Fruit fly (Drosophila melanogaster) whole organism, embryonic: ENCODE measurements around the gene Mdh2.

Source experiments
- Bgb ChIP-seq: fragments of 200-800 bp; sonication (Bioruptor generic); IDR thresholded peaks from 2 replicates; pipeline ENCODE4 v1.3.6; 2022; ENCODE audit warnings: missing biosample characterization, missing genetic modification characterization; ENCODE audit not compliant: partially characterized antibody
- CG1024 ChIP-seq: fragments of 200-800 bp; sonication (Bioruptor generic); IDR thresholded peaks from 2 replicates; pipeline ENCODE4 v1.3.6; 2022; ENCODE audit warnings: missing biosample characterization, missing genetic modification characterization
- CG10366 ChIP-seq: fragments of 200-800 bp; sonication (Bioruptor generic); IDR thresholded peaks from 2 replicates; pipeline ENCODE4 v1.3.6; 2022; ENCODE audit warnings: missing biosample characterization, missing genetic modification characterization
- CG10565 ChIP-seq: fragments of 200-800 bp; sonication (Bioruptor generic); optimal IDR thresholded peaks from 3 replicates; lab custom pipeline; 2016; ENCODE audit warnings: missing biosample characterization, mild to moderate bottlenecking, missing genetic modification characterization
- CG13123 ChIP-seq: fragments of 200-800 bp; sonication (Bioruptor generic); optimal IDR thresholded peaks from 2 replicates; lab custom pipeline; 2016; ENCODE audit warnings: missing biosample characterization, missing genetic modification characterization
- CG16863 ChIP-seq: fragments of 200-800 bp; sonication (Bioruptor generic); optimal IDR thresholded peaks from 3 replicates; lab custom pipeline; 2016; ENCODE audit warnings: missing biosample characterization, missing genetic modification characterization
- CG17359 ChIP-seq: fragments of 200-800 bp; sonication (Bioruptor generic); optimal IDR thresholded peaks from 3 replicates; lab custom pipeline; 2018; ENCODE audit warnings: missing biosample characterization, mild to moderate bottlenecking, missing genetic modification characterization, moderate library complexity
- CG17612 ChIP-seq: fragments of 200-800 bp; sonication (Bioruptor generic); IDR thresholded peaks from 2 replicates; pipeline ENCODE4 v1.3.6; 2022; ENCODE audit warnings: missing biosample characterization, missing genetic modification characterization
- CG1792 ChIP-seq: fragments of 200-800 bp; sonication (Bioruptor generic); optimal IDR thresholded peaks from 2 replicates; lab custom pipeline; 2016; ENCODE audit warnings: missing biosample characterization, missing genetic modification characterization
- CG1832 ChIP-seq: fragments of 200-800 bp; sonication (Bioruptor generic); optimal IDR thresholded peaks from 2 replicates; lab custom pipeline; 2017; ENCODE audit warnings: missing biosample characterization, mild to moderate bottlenecking, missing genetic modification characterization, inconsistent platforms
- CG2202 ChIP-seq: fragments of 200-800 bp; sonication (Bioruptor generic); optimal IDR thresholded peaks from 2 replicates; lab custom pipeline; 2018; ENCODE audit warnings: missing biosample characterization, mild to moderate bottlenecking, missing genetic modification characterization
- CG2712 ChIP-seq: fragments of 200-800 bp; optimal IDR thresholded peaks from 3 replicates; lab custom pipeline; 2019; ENCODE audit warnings: missing biosample characterization, mild to moderate bottlenecking, missing genetic modification characterization, moderate library complexity
- CG31365 ChIP-seq: fragments of 200-800 bp; sonication (Bioruptor generic); optimal IDR thresholded peaks from 2 replicates; lab custom pipeline; 2018; ENCODE audit warnings: missing biosample characterization, mild to moderate bottlenecking, missing genetic modification characterization
- CG32532 ChIP-seq: fragments of 200-800 bp; sonication (Bioruptor generic); IDR thresholded peaks from 2 replicates; pipeline ENCODE4 v1.3.6; 2022; ENCODE audit warnings: missing biosample characterization, missing genetic modification characterization
- CG34376 ChIP-seq: fragments of 200-800 bp; sonication (Bioruptor generic); optimal IDR thresholded peaks from 2 replicates; lab custom pipeline; 2018; ENCODE audit warnings: missing biosample characterization, mild to moderate bottlenecking, missing genetic modification characterization
- CG3726 ChIP-seq: fragments of 200-800 bp; sonication (Bioruptor generic); IDR thresholded peaks from 3 replicates; pipeline ENCODE4, ENCODE4 v1.3.6; 2022; ENCODE audit warnings: missing biosample characterization, missing genetic modification characterization
- CG4424 ChIP-seq: fragments of 200-800 bp; sonication (Bioruptor generic); optimal IDR thresholded peaks from 3 replicates; lab custom pipeline; 2016; ENCODE audit warnings: missing biosample characterization, missing genetic modification characterization
- CG7556 ChIP-seq: fragments of 200-800 bp; sonication (Bioruptor generic); optimal IDR thresholded peaks from 2 replicates; lab custom pipeline; 2017; ENCODE audit warnings: missing biosample characterization, mild to moderate bottlenecking, missing genetic modification characterization
- CG8478 ChIP-seq: fragments of >200 bp; optimal IDR thresholded peaks from 2 replicates; lab custom pipeline; 2018
- CG9437 ChIP-seq: fragments of 200-800 bp; sonication (Bioruptor generic); optimal IDR thresholded peaks from 2 replicates; lab custom pipeline; 2018; ENCODE audit warnings: missing biosample characterization, mild to moderate bottlenecking, missing genetic modification characterization
- Camta ChIP-seq: fragments of 200-800 bp; sonication (Bioruptor generic); optimal IDR thresholded peaks from 2 replicates; lab custom pipeline; 2016; ENCODE audit warnings: missing biosample characterization, missing genetic modification characterization
- CrebB ChIP-seq: fragments of 200-800 bp; sonication (Bioruptor generic); optimal IDR thresholded peaks from 3 replicates; lab custom pipeline; 2018; ENCODE audit warnings: missing biosample characterization, mild to moderate bottlenecking, missing genetic modification characterization
- Ets65A ChIP-seq: fragments of 200-800 bp; sonication (Bioruptor generic); peaks from one replicate; lab custom pipeline; 2016; ENCODE audit warnings: missing biosample characterization, missing genetic modification characterization
- Ets97D ChIP-seq: fragments of 200-800 bp; sonication (Bioruptor generic); optimal IDR thresholded peaks from 3 replicates; lab custom pipeline; 2016; ENCODE audit warnings: missing biosample characterization, missing genetic modification characterization
- Fer2 ChIP-seq: fragments of 200-800 bp; sonication (Bioruptor generic); optimal IDR thresholded peaks from 2 replicates; lab custom pipeline; 2018; ENCODE audit warnings: missing biosample characterization, mild to moderate bottlenecking, missing genetic modification characterization, moderate library complexity
- Gug ChIP-seq: fragments of 200-800 bp; sonication (Bioruptor generic); IDR thresholded peaks from 4 replicates; pipeline ENCODE4 v1.3.6; 2022; ENCODE audit warnings: missing biosample characterization, missing genetic modification characterization
- Hey ChIP-seq: fragments of 200-800 bp; sonication (Bioruptor generic); optimal IDR thresholded peaks from 3 replicates; lab custom pipeline; 2018; ENCODE audit warnings: missing biosample characterization, mild to moderate bottlenecking, missing genetic modification characterization
- Lim3 ChIP-seq: fragments of 200-800 bp; sonication (Bioruptor generic); IDR thresholded peaks from 2 replicates; pipeline ENCODE4 v1.3.6; 2022; ENCODE audit warnings: missing biosample characterization, missing genetic modification characterization
- Neu2 ChIP-seq: fragments of 200-800 bp; sonication (Bioruptor generic); optimal IDR thresholded peaks from 3 replicates; lab custom pipeline; 2016; ENCODE audit warnings: missing biosample characterization, missing genetic modification characterization, borderline replicate concordance
- Nf-YA ChIP-seq: fragments of 200-800 bp; sonication (Bioruptor generic); IDR thresholded peaks from 2 replicates; pipeline ENCODE4 v1.3.6; 2022; ENCODE audit warnings: missing biosample characterization, missing genetic modification characterization
- Scr ChIP-seq: fragments of 200-800 bp; sonication (Bioruptor generic); IDR thresholded peaks from 2 replicates; pipeline ENCODE4 v1.3.6; 2022; ENCODE audit warnings: missing biosample characterization, missing genetic modification characterization; ENCODE audit not compliant: partially characterized antibody
- al ChIP-seq: fragments of 200-800 bp; sonication (Bioruptor generic); IDR thresholded peaks from 2 replicates; pipeline ENCODE4 v1.3.6; 2022; ENCODE audit warnings: missing biosample characterization, missing genetic modification characterization
- aop ChIP-seq: fragments of 200-800 bp; sonication (Bioruptor generic); IDR thresholded peaks from 2 replicates; pipeline ENCODE4 v1.3.6; 2022; ENCODE audit warnings: missing biosample characterization, missing genetic modification characterization
- dpn ChIP-seq, 2 experiments: fragments of 200-800 bp; sonication (Bioruptor generic); optimal IDR thresholded peaks; 3 replicates each; lab custom pipeline; 2016; ENCODE audit warnings: missing biosample characterization in 2 of 2, missing genetic modification characterization in 2 of 2
- fd102C ChIP-seq: fragments of 200-800 bp; sonication (Bioruptor generic); optimal IDR thresholded peaks from 2 replicates; lab custom pipeline; 2018; ENCODE audit warnings: missing biosample characterization, mild to moderate bottlenecking, missing genetic modification characterization, moderate library complexity
- fd96Cb ChIP-seq: fragments of 200-800 bp; sonication (Bioruptor generic); optimal IDR thresholded peaks from 2 replicates; lab custom pipeline; 2018; ENCODE audit warnings: missing biosample characterization, mild to moderate bottlenecking, missing genetic modification characterization, moderate library complexity
- fru ChIP-seq: fragments of >200 bp; optimal IDR thresholded peaks from 2 replicates; lab custom pipeline; 2017
- ftz-f1 ChIP-seq: fragments of 200-800 bp; sonication (Bioruptor generic); optimal IDR thresholded peaks from 2 replicates; lab custom pipeline; 2016; ENCODE audit warnings: missing biosample characterization, missing genetic modification characterization
- gce ChIP-seq: fragments of 200-800 bp; sonication (Bioruptor generic); IDR thresholded peaks from 3 replicates; pipeline ENCODE4 v1.3.6; 2022; ENCODE audit warnings: missing biosample characterization, missing genetic modification characterization
- hb ChIP-seq: fragments of 200-800 bp; sonication (Bioruptor generic); IDR thresholded peaks from 3 replicates; pipeline ENCODE4 v1.3.6; 2022; ENCODE audit warnings: missing biosample characterization, missing genetic modification characterization; ENCODE audit not compliant: partially characterized antibody
- kah ChIP-seq: fragments of 200-800 bp; sonication (Bioruptor generic); optimal IDR thresholded peaks from 2 replicates; lab custom pipeline; 2018; ENCODE audit warnings: missing biosample characterization, mild to moderate bottlenecking, missing genetic modification characterization
- ken ChIP-seq: fragments of 200-800 bp; sonication (Bioruptor generic); IDR thresholded peaks from 3 replicates; pipeline ENCODE4 v1.3.6; 2022; ENCODE audit warnings: missing biosample characterization, missing genetic modification characterization
- odd ChIP-seq: fragments of 200-800 bp; sonication (Bioruptor generic); optimal IDR thresholded peaks from 2 replicates; lab custom pipeline; 2017; ENCODE audit warnings: missing biosample characterization, mild to moderate bottlenecking, missing genetic modification characterization
- p53 ChIP-seq: fragments of 200-800 bp; sonication (Bioruptor generic); optimal IDR thresholded peaks from 2 replicates; lab custom pipeline; 2016; ENCODE audit warnings: missing biosample characterization, missing genetic modification characterization
- phol ChIP-seq: fragments of 200-800 bp; sonication (Bioruptor generic); optimal IDR thresholded peaks from 3 replicates; lab custom pipeline; 2018; ENCODE audit warnings: missing biosample characterization, mild to moderate bottlenecking, missing genetic modification characterization, moderate library complexity
- psq ChIP-seq: fragments of 200-800 bp; sonication (Bioruptor generic); optimal IDR thresholded peaks from 2 replicates; lab custom pipeline; 2017; ENCODE audit warnings: missing biosample characterization, missing genetic modification characterization
- pzg ChIP-seq: fragments of 200-800 bp; sonication (Bioruptor generic); optimal IDR thresholded peaks from 3 replicates; lab custom pipeline; 2018; ENCODE audit warnings: missing biosample characterization, mild to moderate bottlenecking, missing genetic modification characterization, moderate library complexity
- sd ChIP-seq: fragments of 200-800 bp; sonication (Bioruptor generic); optimal IDR thresholded peaks from 3 replicates; lab custom pipeline; 2018; ENCODE audit warnings: missing biosample characterization, mild to moderate bottlenecking, missing genetic modification characterization, moderate library complexity
- stc ChIP-seq: fragments of 200-800 bp; sonication (Bioruptor generic); IDR thresholded peaks from 2 replicates; pipeline ENCODE4 v1.3.6; 2022; ENCODE audit warnings: missing biosample characterization, missing genetic modification characterization
- tin ChIP-seq: fragments of 200-800 bp; sonication (Bioruptor generic); optimal IDR thresholded peaks from 3 replicates; lab custom pipeline; 2016; ENCODE audit warnings: missing biosample characterization, missing genetic modification characterization
- vvl ChIP-seq: fragments of 200-800 bp; sonication (Bioruptor generic); IDR thresholded peaks from 2 replicates; pipeline ENCODE4 v1.3.6; 2022; ENCODE audit warnings: missing biosample characterization, missing genetic modification characterization
- wor ChIP-seq: fragments of 200-800 bp; sonication (Bioruptor generic); IDR thresholded peaks from 2 replicates; pipeline ENCODE4 v1.3.6; 2022; ENCODE audit warnings: missing biosample characterization, missing genetic modification characterization

Gene Mdh2

dm6 chr3R:18188702-18189125 lies 37.5 kb upstream of the Mdh2 start, which contains the start of the genes CG12321 and MED17 (continued):
- TF ChIP-seq sd (tag; lab: Kevin White, UChicago) (peak; percentile 71), Camta (GFP tag; lab: Kevin White, UChicago) (no peak), CG1832 (GFP tag; lab: Kevin White, UChicago) (no peak), CG2202 (peak; percentile 57), Gug (GFP tag; lab: Robert Waterston, UW) (peak; percentile 80), CG1024 (GFP tag; lab: Robert Waterston, UW) (no peak), Neu2 (no peak), Lim3 (peak; percentile 64; the same call in 1 of the 2 replicates), ftz-f1 (GFP tag; lab: Kevin White, UChicago) (no peak), p53 (no peak), pzg (GFP tag; lab: Kevin White, UChicago) (peak; percentile 46), Scr (0 out of 2 replicates have a peak, but pooled peaks have one; percentile 16), wor (peak; percentile 85), Bgb (no peak), vvl (peak; percentile 90), CG3726 (GFP tag; lab: Robert Waterston, UW) (peak; percentile 76; the same call in 2 of the 3 replicates), Ets97D (GFP tag; lab: Kevin White, UChicago) (peak; percentile 55), ken (GFP tag; lab: Robert Waterston, UW) (peak; percentile 88), CG17612 (peak; percentile 70), CG10565 (GFP tag; lab: Kevin White, UChicago) (peak; percentile 41), fd96Cb (tag; lab: Kevin White, UChicago) (peak; percentile 85), CG9437 (peak; percentile 86), CG7556 (GFP tag; lab: Kevin White, UChicago) (peak; percentile 85), fru (lab: Kevin White, UChicago) (no peak), CG17359 (tag; lab: Kevin White, UChicago) (peak; percentile 84), CG4424 (GFP tag; lab: Kevin White, UChicago) (peak; percentile 91), tin (GFP tag; lab: Kevin White, UChicago) (peak; percentile 92), stc (GFP tag; lab: Robert Waterston, UW) (peak; percentile 65), CG34376 (GFP tag; lab: Kevin White, UChicago) (peak; percentile 11), CG8478 (lab: Kevin White, UChicago) (no peak), phol (tag; lab: Kevin White, UChicago) (peak; percentile 94), CG13123 (peak; percentile 85), hb (no peak), CG1792 (GFP tag; lab: Kevin White, UChicago) (peak; percentile 10), gce (GFP tag; lab: Robert Waterston, UW) (peak; percentile 72; the same call in 2 of the 3 replicates), psq (peak; percentile 79), dpn (GFP tag; optimal IDR thresholded peaks at IDR 0.05; lab: Kevin White, UChicago) (peak; percentile 66 to 93), CG32532 (GFP tag; lab: Robert Waterston, UW) (peak; percentile 91), CrebB (peak; percentile 50), al (GFP tag; lab: Robert Waterston, UW) (peak; percentile 90), Fer2 (tag; lab: Kevin White, UChicago) (peak; percentile 71), CG31365 (no peak), Ets65A (GFP tag; lab: Kevin White, UChicago) (peak; percentile 98), odd (GFP tag; lab: Kevin White, UChicago) (peak; percentile 58), aop (GFP tag; lab: Robert Waterston, UW) (no peak), CG2712 (tag; lab: Kevin White, UChicago) (peak; percentile 92), CG10366 (GFP tag; lab: Robert Waterston, UW) (peak; percentile 82), Hey (tag; lab: Kevin White, UChicago) (no peak), CG16863 (GFP tag; lab: Kevin White, UChicago) (peak; percentile 66), kah (GFP tag; lab: Kevin White, UChicago) (peak; percentile 37), Nf-YA (GFP tag; lab: Robert Waterston, UW) (peak; percentile 80), fd102C (GFP tag; lab: Kevin White, UChicago) (no peak)
